Worm (Caenorhabditis elegans): ENCODE results near the gene srx-22.

DNA sequence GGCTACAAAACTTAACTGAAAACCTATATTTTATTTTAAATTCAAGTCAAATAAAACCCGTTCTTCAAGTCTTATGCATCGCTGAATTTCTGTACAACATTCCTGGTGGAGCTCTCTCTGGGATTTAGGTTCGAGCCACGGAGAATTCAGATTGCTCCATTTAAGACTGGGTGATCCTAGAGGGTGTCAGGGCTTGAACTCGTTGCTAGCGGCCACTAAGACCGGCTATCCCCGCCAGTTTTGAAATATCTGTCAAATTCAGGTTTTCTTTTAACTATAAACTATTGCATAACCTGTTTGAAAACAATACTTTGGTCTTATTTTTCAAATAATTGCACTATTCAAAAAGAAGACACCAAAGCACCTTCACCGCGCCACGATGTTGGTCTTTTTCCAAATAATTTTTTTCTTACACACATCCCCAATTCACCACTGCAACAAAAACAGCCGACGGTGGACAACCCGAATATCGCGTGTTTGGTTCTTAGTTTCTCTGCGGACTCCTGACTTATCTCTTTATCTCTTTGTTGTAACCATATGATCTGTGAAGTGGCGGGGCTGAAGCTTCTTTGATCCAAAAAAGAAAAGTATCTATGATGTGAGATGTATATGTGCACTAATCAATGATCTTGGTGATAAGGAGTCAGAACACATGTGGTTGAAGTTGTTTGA, 49.2 kb downstream of the srx-22 start:
- TF ChIP-seq cog-1 (tag; optimal IDR thresholded peaks at IDR 0.05) (no peak), ztf-23 (GFP tag; IDR thresholded peaks at IDR 0.05) (no peak), ztf-29 (GFP tag; IDR thresholded peaks at IDR 0.05) (no peak), ref-1 (GFP tag; conservative IDR thresholded peaks at IDR 0.05) (no peak), flt-1 (GFP tag; IDR thresholded peaks at IDR 0.05) (no peak), T22C8.4 (GFP tag; IDR thresholded peaks at IDR 0.05) (no peak), med-1 (GFP tag; optimal IDR thresholded peaks at IDR 0.05; ENCODE audit: insufficient read depth) (no peak)
